Worm (Caenorhabditis elegans): ENCODE data around the gene hex-3.

DNA sequence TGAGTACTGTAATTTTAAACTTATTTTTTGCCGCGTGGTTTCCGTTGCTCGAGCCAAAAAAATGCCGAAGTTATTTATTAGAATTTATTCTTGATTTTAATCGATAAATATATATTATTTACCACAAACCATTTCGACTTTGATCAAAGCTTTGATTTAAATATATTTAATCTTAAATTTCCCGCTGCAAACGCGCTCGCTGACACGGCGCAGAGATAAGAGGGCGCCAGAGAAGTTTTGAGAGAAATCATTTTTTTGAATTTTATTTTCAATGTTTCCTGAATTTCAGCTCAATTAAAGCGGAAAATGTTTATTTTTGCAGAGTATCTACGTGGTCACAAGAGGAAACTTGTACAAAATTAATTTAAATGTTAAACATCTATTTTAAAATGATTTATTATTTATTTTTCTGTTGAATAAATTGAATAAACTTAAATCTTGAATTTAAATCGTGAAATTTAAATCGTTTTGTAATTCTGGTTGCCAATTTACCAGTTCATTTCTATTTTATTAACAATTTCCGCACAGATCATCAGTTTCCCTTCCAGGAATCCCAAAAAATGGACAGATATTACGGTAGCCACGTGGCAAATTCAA is 46.9 kb downstream of the hex-3 start, which contains the start of gene com-1:
- peak in 1 of 2 experiments; percentile 7 for TF ChIP-seq daf-16 (GFP tag; optimal IDR thresholded peaks at IDR 0.05)
- no peak for TF ChIP-seq daf-16 (tag; optimal IDR thresholded peaks at IDR 0.05)
- TF ChIP-seq lin-13 (GFP tag; optimal IDR thresholded peaks at IDR 0.05): no peak
- TF ChIP-seq nhr-42 (GFP tag; IDR thresholded peaks at IDR 0.05): no peak
- TF ChIP-seq lir-3 (tag; optimal IDR thresholded peaks at IDR 0.05): no peak
- TF ChIP-seq jun-1 (tag; optimal IDR thresholded peaks at IDR 0.05): no peak
- TF ChIP-seq Y75B8A.6 (GFP tag; IDR thresholded peaks at IDR 0.05): no peak
- TF ChIP-seq mdl-1 (tag; optimal IDR thresholded peaks at IDR 0.05): no peak
- TF ChIP-seq unc-62 (GFP tag; optimal IDR thresholded peaks at IDR 0.05 in 1 of 2): no peak
- no peak for TF ChIP-seq unc-62 (tag; optimal IDR thresholded peaks at IDR 0.05)
- peak; percentile 52 for TF ChIP-seq dpl-1 (GFP tag; optimal IDR thresholded peaks at IDR 0.05)

Measured in whole organism, L4 larva.